Fruit fly (Drosophila melanogaster) whole organism, prepupa: Measurements from ENCODE around the gene CG5326.

Experiments
- Blimp-1 ChIP-seq: fragments of 200-800 bp; sonication (Bioruptor generic); optimal IDR thresholded peaks from 3 replicates; lab custom pipeline; 2017; ENCODE audit warnings: missing biosample characterization, missing genetic modification characterization, mild to moderate bottlenecking, moderate library complexity, missing genetic modification reagents
- CG1621 ChIP-seq: fragments of 200-800 bp; sonication (Bioruptor generic); optimal IDR thresholded peaks from 3 replicates; lab custom pipeline; 2018; ENCODE audit warnings: missing biosample characterization, mild to moderate bottlenecking, missing genetic modification characterization
- CG4318 ChIP-seq: fragments of 200-800 bp; sonication (Bioruptor generic); optimal IDR thresholded peaks from 3 replicates; lab custom pipeline; 2017; ENCODE audit warnings: missing biosample characterization, mild to moderate bottlenecking, missing genetic modification characterization
- CG6854 ChIP-seq: fragments of 200-800 bp; sonication (Bioruptor generic); optimal IDR thresholded peaks from 2 replicates; lab custom pipeline; 2017; ENCODE audit warnings: missing biosample characterization, mild to moderate bottlenecking, missing genetic modification characterization
- CG7368 ChIP-seq: fragments of 200-800 bp; sonication (Bioruptor generic); optimal IDR thresholded peaks from 3 replicates; lab custom pipeline; 2016; ENCODE audit warnings: missing biosample characterization, missing genetic modification characterization
- CG9139 ChIP-seq: fragments of 200-800 bp; sonication (Bioruptor generic); optimal IDR thresholded peaks from 3 replicates; lab custom pipeline; 2017; ENCODE audit warnings: missing biosample characterization, mild to moderate bottlenecking, missing genetic modification characterization
- Gug ChIP-seq: fragments of 200-800 bp; sonication (Bioruptor generic); IDR thresholded peaks from 2 replicates; pipeline ENCODE4 v1.3.6; 2022; ENCODE audit warnings: missing biosample characterization, missing genetic modification characterization
- Hr38 ChIP-seq: sonication (Bioruptor generic); optimal IDR thresholded peaks from 2 replicates; lab custom pipeline; 2016; ENCODE audit warnings: missing biosample characterization, missing genetic modification characterization
- Hr4 ChIP-seq: fragments of 200-800 bp; sonication (Bioruptor generic); optimal IDR thresholded peaks from 3 replicates; lab custom pipeline; 2016; ENCODE audit warnings: missing biosample characterization, missing genetic modification characterization
- OdsH ChIP-seq: fragments of 200-800 bp; sonication (Bioruptor generic); optimal IDR thresholded peaks from 3 replicates; lab custom pipeline; 2016; ENCODE audit warnings: missing biosample characterization, missing genetic modification characterization
- Sox102F ChIP-seq: fragments of 200-800 bp; sonication (Bioruptor generic); optimal IDR thresholded peaks from 2 replicates; lab custom pipeline; 2016; ENCODE audit warnings: missing biosample characterization, mild to moderate bottlenecking, missing genetic modification characterization
- lz ChIP-seq: fragments of 200-800 bp; sonication (Bioruptor generic); optimal IDR thresholded peaks from 3 replicates; lab custom pipeline; 2016; ENCODE audit warnings: missing biosample characterization, missing genetic modification characterization
- salr ChIP-seq, 2 experiments: fragments of 200-800 bp; sonication (Bioruptor generic); optimal IDR thresholded peaks; 3 replicates each; lab custom pipeline; 2016 to 2018; ENCODE audit warnings: missing biosample characterization in 2 of 2, missing genetic modification characterization in 2 of 2, mild to moderate bottlenecking in 1 of 2

DNA sequence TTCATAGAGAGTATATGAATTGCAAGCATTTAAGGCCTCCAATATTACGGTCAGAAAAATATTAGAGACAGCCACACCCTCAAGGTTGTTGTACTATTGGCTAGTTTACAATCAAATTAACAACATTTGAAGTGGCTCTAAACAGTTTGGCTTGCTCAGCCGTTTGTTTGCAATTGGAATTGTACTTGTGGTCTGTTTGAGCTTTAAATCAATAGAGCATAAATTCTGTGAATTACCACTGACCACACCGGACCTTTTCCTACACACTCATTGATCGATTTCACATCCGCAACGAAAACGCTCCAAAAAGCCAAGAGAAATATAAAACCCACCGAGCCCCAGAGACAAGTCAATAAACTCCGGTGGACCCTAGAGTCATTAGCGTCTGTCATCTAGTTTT, 33.9 kb upstream of the CG5326 start:
- TF ChIP-seq salr (GFP tag; optimal IDR thresholded peaks at IDR 0.05; lab: Kevin White, UChicago) (no peak), Gug (no peak), Hr38 (GFP tag; lab: Kevin White, UChicago) (no peak), CG6854 (GFP tag; lab: Kevin White, UChicago) (no peak), CG1621 (tag; lab: Kevin White, UChicago) (no peak), CG9139 (GFP tag; lab: Kevin White, UChicago) (no peak), Hr4 (GFP tag; lab: Kevin White, UChicago) (no peak), CG7368 (no peak), OdsH (GFP tag; lab: Kevin White, UChicago) (no peak), CG4318 (no peak), Blimp-1 (GFP tag; lab: Kevin White, UChicago) (no peak), lz (GFP tag; lab: Kevin White, UChicago) (no peak), Sox102F (no peak)
